Fruit fly (Drosophila melanogaster) whole organism, embryonic: ENCODE data around the gene Cpr23B.

ENCODE experiments used
- Abd-B ChIP-seq: fragments of 200-800 bp; sonication (Bioruptor generic); optimal IDR thresholded peaks from 2 replicates; lab custom pipeline; 2018; ENCODE audit warnings: missing biosample characterization, mild to moderate bottlenecking, missing genetic modification characterization, moderate library complexity
- Atf6 ChIP-seq: fragments of 200-800 bp; sonication (Bioruptor generic); IDR thresholded peaks from 2 replicates; pipeline ENCODE4 v1.3.6; 2022; ENCODE audit warnings: missing biosample characterization, missing genetic modification characterization
- Bteb2 ChIP-seq: fragments of 200-800 bp; sonication (Bioruptor generic); optimal IDR thresholded peaks from 2 replicates; lab custom pipeline; 2016; ENCODE audit warnings: missing biosample characterization, missing genetic modification characterization
- CG10959 ChIP-seq: fragments of 200-800 bp; sonication (Bioruptor generic); IDR thresholded peaks from 2 replicates; pipeline ENCODE4 v1.3.6; 2022; ENCODE audit warnings: missing biosample characterization, missing genetic modification characterization
- CG10979 ChIP-seq: fragments of 200-800 bp; sonication (Bioruptor generic); optimal IDR thresholded peaks from 2 replicates; lab custom pipeline; 2018; ENCODE audit warnings: missing biosample characterization, mild to moderate bottlenecking, missing genetic modification characterization, moderate library complexity
- CG11247 ChIP-seq: fragments of 200-800 bp; sonication (Bioruptor generic); IDR thresholded peaks from 2 replicates; pipeline ENCODE4 v1.3.6; 2022; ENCODE audit warnings: missing biosample characterization, missing genetic modification characterization
- CG1233 ChIP-seq: fragments of 200-800 bp; sonication (Bioruptor generic); optimal IDR thresholded peaks from 4 replicates; lab custom pipeline; 2018; ENCODE audit warnings: missing biosample characterization, mild to moderate bottlenecking, missing genetic modification characterization
- CG12744 ChIP-seq: fragments of 200-800 bp; sonication (Bioruptor generic); optimal IDR thresholded peaks from 2 replicates; lab custom pipeline; 2016; ENCODE audit warnings: missing biosample characterization, missing genetic modification characterization
- CG14710 ChIP-seq: fragments of 200-800 bp; sonication (Bioruptor generic); optimal IDR thresholded peaks from 3 replicates; lab custom pipeline; 2019; ENCODE audit warnings: missing biosample characterization, mild to moderate bottlenecking, missing genetic modification characterization, moderate library complexity
- CG15073 ChIP-seq: fragments of 200-800 bp; sonication (Bioruptor generic); optimal IDR thresholded peaks from 2 replicates; lab custom pipeline; 2016; ENCODE audit warnings: missing biosample characterization, missing genetic modification characterization
- CG1529 ChIP-seq: fragments of 200-800 bp; sonication (Bioruptor generic); optimal IDR thresholded peaks from 3 replicates; lab custom pipeline; 2018; ENCODE audit warnings: missing biosample characterization, missing genetic modification characterization
- CG17612 ChIP-seq: fragments of 200-800 bp; sonication (Bioruptor generic); IDR thresholded peaks from 2 replicates; pipeline ENCODE4 v1.3.6; 2022; ENCODE audit warnings: missing biosample characterization, missing genetic modification characterization
- CG1792 ChIP-seq: fragments of 200-800 bp; sonication (Bioruptor generic); optimal IDR thresholded peaks from 2 replicates; lab custom pipeline; 2016; ENCODE audit warnings: missing biosample characterization, missing genetic modification characterization
- CG1832 ChIP-seq: fragments of 200-800 bp; sonication (Bioruptor generic); optimal IDR thresholded peaks from 2 replicates; lab custom pipeline; 2017; ENCODE audit warnings: missing biosample characterization, mild to moderate bottlenecking, missing genetic modification characterization, inconsistent platforms
- CG18764 ChIP-seq: fragments of 200-800 bp; sonication (Bioruptor generic); optimal IDR thresholded peaks from 3 replicates; lab custom pipeline; 2016; ENCODE audit warnings: missing biosample characterization, missing genetic modification characterization
- CG2875 ChIP-seq: fragments of 200-800 bp; sonication (Bioruptor generic); optimal IDR thresholded peaks from 2 replicates; lab custom pipeline; 2017; ENCODE audit warnings: missing biosample characterization, mild to moderate bottlenecking, missing genetic modification characterization, missing genetic modification reagents
- CG34224 ChIP-seq: fragments of 200-800 bp; sonication (Bioruptor generic); IDR thresholded peaks from 3 replicates; pipeline ENCODE4 v1.3.6; 2022; ENCODE audit warnings: missing biosample characterization, missing genetic modification characterization; ENCODE audit not compliant: partially characterized antibody
- CG34422 ChIP-seq: fragments of 200-800 bp; sonication (Bioruptor generic); IDR thresholded peaks from 3 replicates; pipeline ENCODE4 v1.3.6; 2022; ENCODE audit warnings: missing biosample characterization, missing genetic modification characterization
- CG7357 ChIP-seq: fragments of 200-800 bp; sonication (Bioruptor generic); IDR thresholded peaks from 3 replicates; pipeline ENCODE4 v1.3.6; 2022; ENCODE audit warnings: missing biosample characterization, missing genetic modification characterization
- CG7372 ChIP-seq: fragments of 200-800 bp; sonication (Bioruptor generic); IDR thresholded peaks from 2 replicates; pipeline ENCODE4 v1.3.6; 2022; ENCODE audit warnings: missing biosample characterization, missing genetic modification characterization
- CG7745 ChIP-seq: fragments of 200-800 bp; sonication (Bioruptor generic); optimal IDR thresholded peaks from 2 replicates; lab custom pipeline; 2018; ENCODE audit warnings: missing biosample characterization, mild to moderate bottlenecking, missing genetic modification characterization, moderate library complexity
- CG8924 ChIP-seq: fragments of 200-800 bp; optimal IDR thresholded peaks from 3 replicates; lab custom pipeline; 2019; ENCODE audit warnings: missing biosample characterization, mild to moderate bottlenecking, missing genetic modification characterization, moderate library complexity
- CG9609 ChIP-seq: fragments of 200-800 bp; sonication (Bioruptor generic); optimal IDR thresholded peaks from 3 replicates; lab custom pipeline; 2016; ENCODE audit warnings: missing biosample characterization, missing genetic modification characterization
- Chrac-16 ChIP-seq: fragments of 200-800 bp; sonication (Bioruptor generic); optimal IDR thresholded peaks from 3 replicates; lab custom pipeline; 2016; ENCODE audit warnings: missing biosample characterization, missing genetic modification characterization
- Eip74EF ChIP-seq, 2 experiments: fragments of 200-800 bp in 1 of 2; fragments of >200 bp in 1 of 2; sonication (Bioruptor generic) in 1 of 2; optimal IDR thresholded peaks; 2 replicates each; lab custom pipeline; 2017 to 2019; ENCODE audit warnings: missing biosample characterization in 2 of 2, missing genetic modification characterization in 2 of 2, mild to moderate bottlenecking in 1 of 2, moderate library complexity in 1 of 2
- H2.0 ChIP-seq: fragments of 200-800 bp; sonication (Bioruptor generic); IDR thresholded peaks from 2 replicates; pipeline ENCODE4 v1.3.6; 2022; ENCODE audit warnings: missing biosample characterization, missing genetic modification characterization
- Hmx ChIP-seq: fragments of 200-800 bp; sonication (Bioruptor generic); optimal IDR thresholded peaks from 2 replicates; lab custom pipeline; 2016; ENCODE audit warnings: missing biosample characterization, missing genetic modification characterization
- Jarid2 ChIP-seq: fragments of 200-800 bp; sonication (Bioruptor generic); optimal IDR thresholded peaks from 3 replicates; lab custom pipeline; 2017; ENCODE audit warnings: mild to moderate bottlenecking, missing biosample characterization, missing genetic modification reagents, missing genetic modification characterization
- Myb ChIP-seq: fragments of 200-800 bp; sonication (Bioruptor generic); optimal IDR thresholded peaks from 2 replicates; lab custom pipeline; 2016; ENCODE audit warnings: missing biosample characterization, missing genetic modification characterization
- NfI ChIP-seq: fragments of 200-800 bp; sonication (Bioruptor generic); optimal IDR thresholded peaks from 3 replicates; lab custom pipeline; 2018; ENCODE audit warnings: missing biosample characterization, mild to moderate bottlenecking, missing genetic modification characterization, moderate library complexity
- Oli ChIP-seq: fragments of 200-800 bp; sonication (Bioruptor generic); optimal IDR thresholded peaks from 2 replicates; lab custom pipeline; 2018; ENCODE audit warnings: missing biosample characterization, mild to moderate bottlenecking, missing genetic modification characterization, moderate library complexity
- Vsx1 ChIP-seq: fragments of 200-800 bp; sonication (Bioruptor generic); optimal IDR thresholded peaks from 2 replicates; lab custom pipeline; 2017; ENCODE audit warnings: missing biosample characterization, mild to moderate bottlenecking, missing genetic modification characterization, missing genetic modification reagents
- Xrp1 ChIP-seq: fragments of 200-800 bp; sonication (Bioruptor generic); IDR thresholded peaks from 2 replicates; pipeline ENCODE4 v1.3.6; 2022; ENCODE audit warnings: missing biosample characterization, missing genetic modification characterization
- ab ChIP-seq: fragments of 200-800 bp; sonication (Bioruptor generic); optimal IDR thresholded peaks from 2 replicates; lab custom pipeline; 2016; ENCODE audit warnings: missing biosample characterization, missing genetic modification characterization
- cad ChIP-seq: fragments of >200 bp; optimal IDR thresholded peaks from 2 replicates; lab custom pipeline; 2017; ENCODE audit warnings: missing biosample characterization, missing genetic modification characterization
- esg ChIP-seq: fragments of 200-800 bp; sonication (Bioruptor generic); conservative IDR thresholded peaks from 2 replicates; pipeline ENCODE4 v1.3.6; 2022; ENCODE audit warnings: missing biosample characterization, missing genetic modification characterization
- fru ChIP-seq: fragments of >200 bp; optimal IDR thresholded peaks from 2 replicates; lab custom pipeline; 2017
- gcm ChIP-seq: fragments of 200-800 bp; sonication (Bioruptor generic); optimal IDR thresholded peaks from 2 replicates; lab custom pipeline; 2019; ENCODE audit warnings: missing biosample characterization, mild to moderate bottlenecking, missing genetic modification characterization, moderate library complexity
- kah ChIP-seq: fragments of 200-800 bp; sonication (Bioruptor generic); optimal IDR thresholded peaks from 2 replicates; lab custom pipeline; 2018; ENCODE audit warnings: missing biosample characterization, mild to moderate bottlenecking, missing genetic modification characterization
- knrl ChIP-seq: fragments of 200-800 bp; sonication (Bioruptor generic); IDR thresholded peaks from 3 replicates; pipeline ENCODE4 v1.3.6; 2022; ENCODE audit warnings: missing biosample characterization, missing genetic modification characterization; ENCODE audit not compliant: partially characterized antibody
- maf-S ChIP-seq: fragments of 200-800 bp; sonication (Bioruptor generic); optimal IDR thresholded peaks from 2 replicates; lab custom pipeline; 2016; ENCODE audit warnings: missing biosample characterization, missing genetic modification characterization
- otp ChIP-seq: fragments of 200-800 bp; sonication (Bioruptor generic); IDR thresholded peaks from 3 replicates; pipeline ENCODE4, ENCODE4 v1.3.6; 2022; ENCODE audit warnings: missing biosample characterization, missing genetic modification characterization
- pzg ChIP-seq: fragments of 200-800 bp; sonication (Bioruptor generic); optimal IDR thresholded peaks from 3 replicates; lab custom pipeline; 2018; ENCODE audit warnings: missing biosample characterization, mild to moderate bottlenecking, missing genetic modification characterization, moderate library complexity
- ranshi ChIP-seq: fragments of 200-800 bp; sonication (Bioruptor generic); IDR thresholded peaks from 2 replicates; pipeline ENCODE4 v1.3.6; 2022; ENCODE audit warnings: missing biosample characterization, missing genetic modification characterization
- row ChIP-seq: fragments of 200-800 bp; sonication (Bioruptor generic); IDR thresholded peaks from 3 replicates; pipeline ENCODE4 v1.3.6; 2022; ENCODE audit warnings: missing biosample characterization, missing genetic modification characterization
- run ChIP-seq: fragments of 200-800 bp; sonication (Bioruptor generic); optimal IDR thresholded peaks from 3 replicates; lab custom pipeline; 2018; ENCODE audit warnings: missing biosample characterization, mild to moderate bottlenecking, missing genetic modification characterization
- schlank ChIP-seq: fragments of 200-800 bp; sonication (Bioruptor generic); optimal IDR thresholded peaks from 2 replicates; lab custom pipeline; 2018; ENCODE audit warnings: missing biosample characterization, mild to moderate bottlenecking, missing genetic modification characterization
- tgo ChIP-seq: fragments of 200-800 bp; sonication (Bioruptor generic); IDR thresholded peaks from 3 replicates; pipeline ENCODE4 v1.3.6; 2022; ENCODE audit warnings: missing biosample characterization, missing genetic modification characterization
- tin ChIP-seq: fragments of 200-800 bp; sonication (Bioruptor generic); optimal IDR thresholded peaks from 3 replicates; lab custom pipeline; 2016; ENCODE audit warnings: missing biosample characterization, missing genetic modification characterization

Gene Cpr23B

DNA sequence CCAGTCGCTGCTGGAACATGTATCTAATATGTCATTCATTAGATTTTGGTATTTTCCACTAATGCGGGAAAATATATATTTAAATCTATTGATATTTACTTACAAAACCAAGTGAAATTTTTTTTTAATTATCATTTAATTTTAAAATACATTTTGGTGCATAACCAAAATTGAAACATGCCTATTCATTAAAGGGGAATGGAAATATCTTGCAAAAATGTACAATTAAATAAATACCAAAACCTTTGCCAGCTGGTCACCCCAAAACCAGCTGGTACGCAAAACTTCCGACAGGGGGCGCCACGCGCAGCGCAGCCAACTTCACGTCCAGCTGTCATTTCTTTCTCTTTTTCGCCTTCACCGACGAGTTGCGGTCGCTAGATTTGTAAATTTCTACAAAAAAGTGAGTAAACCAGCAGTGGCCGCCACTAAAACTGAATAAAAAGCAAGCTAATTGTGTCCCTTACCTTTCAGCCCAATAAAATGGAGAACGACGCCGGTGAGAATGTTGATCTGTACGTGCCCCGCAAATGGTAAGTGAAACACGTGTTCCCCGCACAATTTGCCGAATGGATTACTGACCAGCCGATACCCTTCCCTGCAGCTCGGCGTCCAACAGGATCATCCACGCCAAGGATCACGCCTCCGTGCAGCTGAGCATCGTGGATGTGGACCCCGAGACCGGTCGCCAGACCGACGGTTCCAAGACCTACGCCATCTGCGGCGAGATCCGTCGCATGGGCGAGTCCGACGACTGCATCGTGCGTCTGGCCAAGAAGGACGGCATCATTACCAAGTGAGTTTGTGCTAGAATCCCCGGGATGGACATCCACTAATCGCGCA is 17.8 kb downstream of the Cpr23B start, which contains the start of the genes CG3104 and RpS21 (continued):
- TF ChIP-seq ab (peak; percentile 71), tin (GFP tag; lab: Kevin White, UChicago) (peak; percentile 85), Oli (tag; lab: Kevin White, UChicago) (peak; percentile 62), CG10979 (tag; lab: Kevin White, UChicago) (peak; percentile 59), Atf6 (GFP tag; lab: Robert Waterston, UW) (peak; percentile 82), CG10959 (GFP tag; lab: Robert Waterston, UW) (peak; percentile 74), CG7372 (GFP tag; lab: Robert Waterston, UW) (peak; percentile 88), Vsx1 (GFP tag; lab: Kevin White, UChicago) (peak; percentile 74), CG9609 (GFP tag; lab: Kevin White, UChicago) (peak; percentile 73), CG1792 (GFP tag; lab: Kevin White, UChicago) (peak; percentile 80), run (tag; lab: Kevin White, UChicago) (peak; percentile 65), fru (lab: Kevin White, UChicago) (no peak), gcm (GFP tag; lab: Kevin White, UChicago) (peak; percentile 4), Bteb2 (GFP tag; lab: Kevin White, UChicago) (peak; percentile 75), CG8924 (peak; percentile 60), CG17612 (GFP tag; lab: Robert Waterston, UW) (peak; percentile 66), CG34224 (GFP tag; lab: Robert Waterston, UW) (no peak; the same call in 2 of the 3 replicates), esg (GFP tag; lab: Robert Waterston, UW) (peak; percentile 29; the same call in 1 of the 2 replicates), H2.0 (GFP tag; lab: Robert Waterston, UW) (peak; percentile 89), Chrac-16 (peak; percentile 61), CG1233 (GFP tag; lab: Kevin White, UChicago) (peak; percentile 93), otp (GFP tag; lab: Robert Waterston, UW) (peak; percentile 95), maf-S (GFP tag; lab: Kevin White, UChicago) (peak; percentile 80), schlank (tag; lab: Kevin White, UChicago) (peak; percentile 83), Myb (GFP tag; lab: Kevin White, UChicago) (peak; percentile 65), ranshi (peak; percentile 96), Xrp1 (peak; percentile 60), row (GFP tag; lab: Robert Waterston, UW) (peak; percentile 91), Abd-B (GFP tag; lab: Kevin White, UChicago) (peak; percentile 26), cad (GFP tag; lab: Kevin White, UChicago) (no peak), knrl (peak; percentile 47; the same call in 1 of the 3 replicates), CG1529 (GFP tag; lab: Kevin White, UChicago) (peak; percentile 74), CG1832 (GFP tag; lab: Kevin White, UChicago) (no peak), kah (GFP tag; lab: Kevin White, UChicago) (peak; percentile 58), Jarid2 (GFP tag; lab: Kevin White, UChicago) (peak; percentile 74), pzg (GFP tag; lab: Kevin White, UChicago) (peak; percentile 90), CG7745 (tag; lab: Kevin White, UChicago) (no peak), Hmx (GFP tag; lab: Kevin White, UChicago) (no peak), CG2875 (peak; percentile 77), tgo (GFP tag; lab: Robert Waterston, UW) (peak; percentile 80), CG18764 (GFP tag; lab: Kevin White, UChicago) (peak; percentile 82), CG34422 (GFP tag; lab: Robert Waterston, UW) (peak; percentile 94), Eip74EF (GFP tag; optimal IDR thresholded peaks at IDR 0.05; lab: Kevin White, UChicago) (peak in 1 of 2 experiments; percentile 46), CG11247 (peak; percentile 95), CG12744 (GFP tag; lab: Kevin White, UChicago) (peak; percentile 71), CG14710 (peak; percentile 91), CG7357 (peak; percentile 70; the same call in 2 of the 3 replicates), NfI (GFP tag; lab: Kevin White, UChicago) (peak; percentile 93), CG15073 (GFP tag; lab: Kevin White, UChicago) (no peak)
